Fruit fly (Drosophila melanogaster): Measurements from ENCODE around the gene Non2.

Gene Non2

dm6 chr3L:2734363-2735160, 32.2 kb upstream of the Non2 start (continued):
- TF ChIP-seq HLHmδ (GFP tag; optimal IDR thresholded peaks at IDR 0.05) = no peak
- TF ChIP-seq Ets65A (GFP tag) = no peak
- peak; percentile 64 for TF ChIP-seq sens (GFP tag)
- no peak for TF ChIP-seq CG6765 (GFP tag; optimal IDR thresholded peaks at IDR 0.05)
- 0 out of 3 replicates have a peak, but pooled peaks have one; percentile 14 for TF ChIP-seq Optix (GFP tag; IDR thresholded peaks at IDR 0.05)
- TF ChIP-seq HLH4C (GFP tag; IDR thresholded peaks at IDR 0.05; ENCODE audit: partially characterized antibody) = no peak
- TF ChIP-seq sens-2 (GFP tag; IDR thresholded peaks at IDR 0.05) = no peak
- TF ChIP-seq H2.0 (GFP tag; IDR thresholded peaks at IDR 0.05) = no peak
- no peak for TF ChIP-seq pros (GFP tag; optimal IDR thresholded peaks at IDR 0.05)
- TF ChIP-seq sqz (GFP tag; optimal IDR thresholded peaks at IDR 0.05) = no peak
- no peak for TF ChIP-seq tin (GFP tag; optimal IDR thresholded peaks at IDR 0.05)
- no peak for TF ChIP-seq TFAM (GFP tag; optimal IDR thresholded peaks at IDR 0.05)
- TF ChIP-seq CG17612 (GFP tag; IDR thresholded peaks at IDR 0.05) = no peak
- peak; percentile 2 for TF ChIP-seq ATbp (GFP tag; optimal IDR thresholded peaks at IDR 0.05)
- no peak for TF ChIP-seq MTF-1 (GFP tag; optimal IDR thresholded peaks at IDR 0.05; ENCODE audit: borderline replicate concordance)
- TF ChIP-seq CG1602 (GFP tag; optimal IDR thresholded peaks at IDR 0.05) = no peak
- TF ChIP-seq CG17328 (GFP tag; IDR thresholded peaks at IDR 0.05) = 0 out of 2 replicates have a peak, but pooled peaks have one; percentile 6
- TF ChIP-seq CG32772 (GFP tag; IDR thresholded peaks at IDR 0.05) = no peak
- TF ChIP-seq Awh (GFP tag; IDR thresholded peaks at IDR 0.05) = no peak
- TF ChIP-seq knrl (GFP tag; IDR thresholded peaks at IDR 0.05; ENCODE audit: partially characterized antibody) = no peak
- TF ChIP-seq CG13123 (GFP tag; optimal IDR thresholded peaks at IDR 0.05) = no peak
- TF ChIP-seq CG7786 (GFP tag; optimal IDR thresholded peaks at IDR 0.05) = no peak
- TF ChIP-seq Hey (tag; optimal IDR thresholded peaks at IDR 0.05) = no peak
- peak; percentile 24 for TF ChIP-seq CG10431 (GFP tag; optimal IDR thresholded peaks at IDR 0.05)
- TF ChIP-seq Stat92E (GFP tag; optimal IDR thresholded peaks at IDR 0.05) = no peak
- TF ChIP-seq Ada2b (GFP tag; IDR thresholded peaks at IDR 0.05) = no peak
- TF ChIP-seq yki (optimal IDR thresholded peaks at IDR 0.05) = no peak
- no peak for TF ChIP-seq CG31441 (GFP tag; IDR thresholded peaks at IDR 0.05)
- TF ChIP-seq Rfx (GFP tag; IDR thresholded peaks at IDR 0.05) = peak; percentile 10; the same call in 1 of the 2 replicates
- TF ChIP-seq nmo (GFP tag; optimal IDR thresholded peaks at IDR 0.05) = peak; percentile 21
- peak; percentile 38; the same call in 1 of the 2 replicates for TF ChIP-seq Ptx1 (GFP tag; IDR thresholded peaks at IDR 0.05)
- TF ChIP-seq Hsf (GFP tag; optimal IDR thresholded peaks at IDR 0.05) = no peak
- no peak for TF ChIP-seq CG18011 (GFP tag; optimal IDR thresholded peaks at IDR 0.05)
- TF ChIP-seq org-1 (GFP tag; optimal IDR thresholded peaks at IDR 0.05) = no peak
- TF ChIP-seq B-H1 (GFP tag; IDR thresholded peaks at IDR 0.05) = no peak
- no peak for TF ChIP-seq CG18262 (tag; optimal IDR thresholded peaks at IDR 0.05)
- no peak for TF ChIP-seq ab (GFP tag; optimal IDR thresholded peaks at IDR 0.05)
- no peak for TF ChIP-seq H15 (GFP tag; IDR thresholded peaks at IDR 0.05)
- peak in 1 of 2 experiments; percentile 6 for TF ChIP-seq dpn (GFP tag; optimal IDR thresholded peaks at IDR 0.05)
- TF ChIP-seq Vsx1 (GFP tag; optimal IDR thresholded peaks at IDR 0.05) = no peak
- TF ChIP-seq esg (GFP tag; conservative IDR thresholded peaks at IDR 0.05) = peak; percentile 19; the same call in 1 of the 2 replicates
- TF ChIP-seq NC2α (GFP tag; optimal IDR thresholded peaks at IDR 0.05) = no peak
- TF ChIP-seq CG12744 (GFP tag; optimal IDR thresholded peaks at IDR 0.05) = no peak
- TF ChIP-seq CG7357 (GFP tag; IDR thresholded peaks at IDR 0.05) = no peak
- TF ChIP-seq CG15601 (tag; optimal IDR thresholded peaks at IDR 0.05) = peak; percentile 61
- no peak for TF ChIP-seq CG17912 (GFP tag; optimal IDR thresholded peaks at IDR 0.05)
- TF ChIP-seq Sox102F (GFP tag; optimal IDR thresholded peaks at IDR 0.05) = peak; percentile 11
- peak; percentile 49; the same call in 1 of the 3 replicates for TF ChIP-seq sr (GFP tag; IDR thresholded peaks at IDR 0.05)
- no peak for TF ChIP-seq Trl (optimal IDR thresholded peaks at IDR 0.05)
- TF ChIP-seq Trl (GFP tag; optimal IDR thresholded peaks at IDR 0.05) = no peak
- TF ChIP-seq fru (optimal IDR thresholded peaks at IDR 0.05) = no peak

All from whole organism, embryonic.